Fruit fly (Drosophila melanogaster): ENCODE measurements around the gene dmGlut.

The dmGlut gene

DNA sequence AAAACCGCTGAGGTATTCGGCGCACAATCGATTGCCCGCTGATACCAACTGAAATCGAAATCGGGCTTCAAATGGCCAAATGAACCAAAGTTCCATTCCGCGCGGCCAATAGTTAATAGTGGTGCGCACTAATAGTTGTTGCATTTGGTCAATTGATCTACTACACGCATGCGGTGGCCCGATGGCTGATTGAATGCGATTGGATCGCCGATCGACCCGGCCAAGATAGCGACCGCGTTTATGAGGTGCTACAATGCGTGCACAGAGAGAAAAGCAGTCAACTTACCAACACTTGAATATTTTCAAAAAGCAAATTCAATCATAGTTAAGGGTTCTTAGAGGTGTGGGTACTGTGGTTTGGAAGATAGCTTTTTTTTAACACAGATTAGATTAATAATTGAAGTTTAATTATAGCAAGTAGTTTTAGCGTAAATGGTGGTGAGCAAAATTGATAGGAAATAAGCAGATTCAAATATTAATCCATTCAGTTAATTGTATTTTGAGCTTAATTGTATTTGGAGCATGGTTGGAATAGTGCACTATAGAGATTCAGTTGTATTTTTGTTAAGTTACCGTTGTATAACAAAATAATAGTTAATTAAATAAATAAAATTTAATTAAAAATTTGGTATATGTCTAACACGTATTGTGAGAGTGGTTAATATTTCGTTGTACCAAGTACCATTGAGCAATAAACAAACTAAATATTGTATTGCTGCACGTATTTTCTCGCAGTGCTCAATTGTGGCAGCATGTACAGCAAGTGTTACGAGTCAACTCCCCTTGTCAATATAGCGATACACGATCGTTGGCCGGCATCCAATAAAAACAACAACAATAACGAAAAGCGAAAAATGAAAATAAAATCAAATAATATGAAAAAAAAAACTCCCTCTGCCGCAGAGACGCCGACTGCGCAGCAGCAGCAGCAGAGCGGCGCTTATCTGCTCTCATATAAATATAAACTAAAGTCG lies 493 bp upstream of the dmGlut start:
- TF ChIP-seq CG5204 (GFP tag; optimal IDR thresholded peaks at IDR 0.05), result peak; percentile 39
- peak; percentile 46 for TF ChIP-seq CG11617 (GFP tag; optimal IDR thresholded peaks at IDR 0.05)
- no peak for TF ChIP-seq CG33017 (tag; optimal IDR thresholded peaks at IDR 0.05)
- peak; percentile 3 for TF ChIP-seq cic (GFP tag; optimal IDR thresholded peaks at IDR 0.05)

DNA sequence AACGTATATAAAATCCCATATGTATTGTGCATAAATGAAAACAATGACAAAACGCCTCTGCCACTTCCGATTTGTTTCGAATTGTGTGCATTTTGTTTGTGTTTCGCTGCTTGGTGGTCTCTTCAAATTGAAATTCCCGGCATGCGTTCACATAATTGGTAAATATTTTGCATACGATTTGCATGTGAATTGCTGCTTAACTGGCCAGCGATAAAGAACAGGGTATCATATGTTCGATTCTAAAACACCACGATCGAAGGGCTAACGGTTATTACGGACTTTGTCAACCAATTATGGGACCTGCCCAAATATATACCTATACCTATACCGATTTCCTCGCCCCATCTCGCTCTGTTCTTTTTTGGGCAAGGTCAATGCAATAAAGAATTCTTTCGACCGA lies 864 bp downstream of the dmGlut start:
- TF ChIP-seq CG5204 (GFP tag; optimal IDR thresholded peaks at IDR 0.05), result no peak
- TF ChIP-seq CG7045 (GFP tag; optimal IDR thresholded peaks at IDR 0.05), result no peak
- TF ChIP-seq ovo (GFP tag; optimal IDR thresholded peaks at IDR 0.05), result no peak
- TF ChIP-seq Mnt (GFP tag; optimal IDR thresholded peaks at IDR 0.05), result no peak
- TF ChIP-seq Crg-1 (GFP tag; optimal IDR thresholded peaks at IDR 0.05), result no peak
- no peak for TF ChIP-seq Clk (GFP tag; optimal IDR thresholded peaks at IDR 0.05)
- TF ChIP-seq bab1 (GFP tag; optimal IDR thresholded peaks at IDR 0.05), result no peak
- TF ChIP-seq cnc (optimal IDR thresholded peaks at IDR 0.05), result no peak
- no peak for TF ChIP-seq tj (GFP tag; optimal IDR thresholded peaks at IDR 0.05)
- TF ChIP-seq cic (GFP tag; optimal IDR thresholded peaks at IDR 0.05), result no peak
- TF ChIP-seq kay (GFP tag; ENCODE audit: borderline replicate concordance), result no peak
- no peak for TF ChIP-seq CG14711 (tag; optimal IDR thresholded peaks at IDR 0.05)
- no peak for TF ChIP-seq pad (GFP tag; optimal IDR thresholded peaks at IDR 0.05)

DNA sequence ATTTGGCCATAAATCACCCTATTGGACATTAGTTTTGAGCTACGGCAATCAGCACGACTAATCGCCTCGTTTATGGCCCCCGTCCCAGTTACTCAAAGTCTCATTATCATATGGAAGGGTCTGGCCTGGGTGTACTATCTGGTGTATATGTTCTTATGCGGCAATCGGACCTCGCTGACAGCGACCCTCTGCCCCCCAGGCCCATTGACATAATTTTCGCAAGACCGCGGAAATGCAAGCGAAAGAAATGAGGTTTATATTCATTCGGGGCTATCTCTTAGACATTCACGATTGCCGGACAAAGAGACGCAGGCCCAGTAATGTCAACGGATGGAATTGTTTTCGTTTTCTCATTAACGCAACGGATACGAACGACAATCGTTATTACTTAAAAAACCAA lies 1.6 kb downstream of the dmGlut start:
- no peak for TF ChIP-seq kay (GFP tag; ENCODE audit: borderline replicate concordance)
- TF ChIP-seq Crg-1 (GFP tag; optimal IDR thresholded peaks at IDR 0.05), result no peak
- TF ChIP-seq CG7045 (GFP tag; optimal IDR thresholded peaks at IDR 0.05), result no peak
- no peak for TF ChIP-seq ovo (GFP tag; optimal IDR thresholded peaks at IDR 0.05)
- no peak for TF ChIP-seq Mnt (GFP tag; optimal IDR thresholded peaks at IDR 0.05)
- TF ChIP-seq cnc (optimal IDR thresholded peaks at IDR 0.05), result no peak
- TF ChIP-seq bab1 (GFP tag; optimal IDR thresholded peaks at IDR 0.05), result no peak
- no peak for TF ChIP-seq CG33017 (tag; optimal IDR thresholded peaks at IDR 0.05)
- no peak for TF ChIP-seq CG12768 (GFP tag; optimal IDR thresholded peaks at IDR 0.05)
- TF ChIP-seq cic (GFP tag; optimal IDR thresholded peaks at IDR 0.05), result no peak

DNA sequence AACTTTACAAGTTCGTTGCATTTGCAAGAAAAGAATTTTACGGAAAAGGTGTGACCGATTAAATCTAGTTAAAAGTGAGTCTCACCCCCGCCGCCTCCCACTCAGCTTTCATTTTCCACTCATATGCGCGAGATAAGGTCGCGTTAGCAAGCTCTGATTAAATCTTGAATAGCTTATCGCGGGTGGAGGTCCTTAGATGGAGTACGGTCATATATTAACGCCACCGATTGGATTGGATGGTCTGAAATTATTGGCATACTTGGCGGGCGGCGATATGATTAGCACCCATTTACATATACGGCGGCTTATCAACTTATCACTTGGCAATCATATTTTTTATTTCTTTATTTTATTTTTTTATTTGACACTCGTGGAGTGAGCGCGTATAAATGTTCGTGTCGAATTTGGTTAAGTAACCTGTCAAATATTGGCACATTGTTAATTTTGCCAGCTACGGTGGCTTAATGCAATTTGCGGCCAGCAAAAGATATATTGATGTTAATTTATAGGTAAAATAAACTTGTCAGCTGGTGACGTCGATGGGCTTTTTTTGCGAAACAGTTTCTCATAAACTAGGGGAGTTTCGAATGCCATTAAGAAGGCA lies 2.5 kb downstream of the dmGlut start:
- TF ChIP-seq kay (GFP tag; ENCODE audit: borderline replicate concordance) (no peak), CG33017 (tag; optimal IDR thresholded peaks at IDR 0.05) (no peak), Hr96 (GFP tag; optimal IDR thresholded peaks at IDR 0.05) (peak; percentile 7)

DNA sequence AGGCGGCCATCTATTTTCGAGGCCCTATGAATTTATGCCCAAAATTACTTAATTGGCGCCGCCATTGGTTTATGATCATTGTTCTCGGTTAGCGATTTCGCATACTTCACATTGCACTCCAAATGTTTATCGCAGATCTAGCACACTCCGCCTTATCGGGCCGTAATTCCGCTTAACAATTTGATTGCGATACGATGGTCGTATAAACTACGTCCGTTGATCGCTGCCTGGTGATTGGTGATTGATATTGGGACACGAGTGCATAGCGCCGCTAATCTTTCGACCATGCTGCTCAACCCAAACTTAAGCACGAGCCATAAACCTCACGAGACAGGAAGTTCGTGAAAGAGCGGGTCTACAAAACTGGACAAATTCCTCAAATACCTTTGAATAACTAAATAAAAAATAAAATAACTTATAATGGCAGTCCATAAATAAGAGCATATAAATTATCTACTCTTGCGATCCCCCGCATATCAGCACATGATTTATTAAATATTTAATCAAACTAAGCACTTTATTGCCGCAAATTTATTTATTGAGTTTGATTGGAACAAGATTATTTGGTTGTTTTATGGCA lies 3.4 kb downstream of the dmGlut start:
- TF ChIP-seq cic (GFP tag; optimal IDR thresholded peaks at IDR 0.05), result peak; percentile 4
- no peak for TF ChIP-seq kay (GFP tag; ENCODE audit: borderline replicate concordance)

DNA sequence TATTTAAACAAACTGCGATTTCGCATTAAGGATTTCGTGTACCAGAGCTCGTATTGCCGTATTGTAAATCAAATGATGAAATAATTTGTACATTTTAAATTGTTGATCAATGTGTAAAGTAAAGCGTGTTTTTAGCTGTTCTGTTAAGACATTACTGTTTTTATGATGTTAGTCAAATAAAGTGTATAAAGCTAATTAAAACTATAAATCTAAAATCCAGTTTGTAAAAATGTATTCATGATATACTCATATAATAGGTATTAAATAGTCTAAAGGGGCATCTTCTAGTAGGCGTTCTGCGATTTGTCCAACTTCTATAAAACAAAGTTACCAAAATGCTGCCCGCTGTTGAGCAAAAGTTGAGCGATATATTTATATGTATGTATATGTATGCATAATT lies 6.7 kb downstream of the dmGlut start, which contains the start of gene CG18788:
Gene CG18788, plus strand, starts transcription at position 301 of the 400 bp plus-strand sequence.
- TF ChIP-seq cic (GFP tag; optimal IDR thresholded peaks at IDR 0.05) (no peak), Clk (GFP tag; optimal IDR thresholded peaks at IDR 0.05) (no peak), CG14711 (tag; optimal IDR thresholded peaks at IDR 0.05) (no peak), tj (GFP tag; optimal IDR thresholded peaks at IDR 0.05) (no peak), cnc (optimal IDR thresholded peaks at IDR 0.05) (no peak), pad (GFP tag; optimal IDR thresholded peaks at IDR 0.05) (no peak), CG7045 (GFP tag; optimal IDR thresholded peaks at IDR 0.05) (no peak), CG33017 (tag; optimal IDR thresholded peaks at IDR 0.05) (no peak), Mnt (GFP tag; optimal IDR thresholded peaks at IDR 0.05) (no peak), Hr96 (GFP tag; optimal IDR thresholded peaks at IDR 0.05) (no peak), CG1620 (GFP tag; optimal IDR thresholded peaks at IDR 0.05) (no peak), ovo (GFP tag; optimal IDR thresholded peaks at IDR 0.05) (no peak), CG7101 (tag; optimal IDR thresholded peaks at IDR 0.05) (no peak), Crg-1 (GFP tag; optimal IDR thresholded peaks at IDR 0.05) (no peak), CG12768 (GFP tag; optimal IDR thresholded peaks at IDR 0.05) (no peak), kay (GFP tag; ENCODE audit: borderline replicate concordance) (no peak), CG11617 (GFP tag; optimal IDR thresholded peaks at IDR 0.05) (no peak)

DNA sequence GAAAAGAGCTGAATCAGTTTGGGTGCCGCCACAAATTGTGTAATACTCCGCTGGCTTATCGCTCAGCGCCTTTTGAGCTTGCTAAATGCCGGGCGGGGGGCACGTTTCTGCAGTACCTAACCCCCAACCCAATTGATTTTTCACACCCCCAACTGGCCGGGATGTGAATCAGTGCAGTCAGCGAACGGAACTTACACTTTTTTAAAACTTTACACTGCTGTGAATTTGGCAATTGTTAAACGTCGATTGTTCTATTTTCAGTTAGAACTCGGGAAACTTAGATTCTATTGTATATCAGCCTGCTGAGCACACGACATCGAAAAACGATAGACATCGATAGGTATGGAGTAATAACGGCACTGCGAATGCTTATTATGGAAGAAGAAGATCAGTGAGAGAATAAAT lies 10.9 kb downstream of the dmGlut start, which contains the start of gene Tom70:
Gene Tom70, minus strand, starts transcription at position 335 of the 405 bp plus-strand sequence.
- no peak for TF ChIP-seq pad (GFP tag; optimal IDR thresholded peaks at IDR 0.05)
- peak; percentile 13 for TF ChIP-seq ovo (GFP tag; optimal IDR thresholded peaks at IDR 0.05)
- TF ChIP-seq Mnt (GFP tag; optimal IDR thresholded peaks at IDR 0.05), result peak; percentile 81
